Worm (Caenorhabditis elegans) whole organism, midembryonic: ENCODE data around the gene C01B10.3.

Experiments
- flt-1 ChIP-seq: fragments of 200-800 bp; sonication (Bioruptor generic); IDR thresholded peaks from 2 replicates; pipeline ENCODE4 v1.3.6; 2022; ENCODE audit warnings: missing genetic modification characterization, missing compliant biosample characterization
- klf-2 ChIP-seq: fragments of 200-800 bp; sonication (Bioruptor generic); conservative IDR thresholded peaks from 2 replicates; pipeline ENCODE4 v1.3.6; 2022; ENCODE audit warnings: missing genetic modification reagents, missing genetic modification characterization, missing compliant biosample characterization
- ref-1 ChIP-seq: fragments of 200-800 bp; sonication (Bioruptor generic); conservative IDR thresholded peaks from 2 replicates; pipeline ENCODE4 v1.3.6; 2022; ENCODE audit warnings: missing genetic modification reagents, missing genetic modification characterization, missing compliant biosample characterization
- tab-1 ChIP-seq: fragments of 200-800 bp; sonication (Bioruptor generic); IDR thresholded peaks from 2 replicates; pipeline ENCODE4 v1.3.6; 2022; ENCODE audit warnings: missing genetic modification characterization, missing compliant biosample characterization
- ztf-29 ChIP-seq: fragments of 200-800 bp; sonication (Bioruptor generic); IDR thresholded peaks from 2 replicates; pipeline ENCODE4 v1.3.6; 2022; ENCODE audit warnings: missing genetic modification reagents, missing genetic modification characterization, missing compliant biosample characterization

ce11 chrIV:6664336-6664735 is 43.2 kb upstream of the C01B10.3 start:
- no peak for TF ChIP-seq flt-1 (GFP tag; lab: Robert Waterston, UW)
- no peak for TF ChIP-seq klf-2
- TF ChIP-seq tab-1 (GFP tag; lab: Robert Waterston, UW): no peak
- TF ChIP-seq ztf-29: no peak
- TF ChIP-seq ref-1: no peak
